Fruit fly (Drosophila melanogaster) whole organism, embryonic: Measurements from ENCODE around the gene Sfp33A3.

ENCODE experiments used
- Aef1 ChIP-seq: fragments of 200-800 bp; sonication (Bioruptor generic); IDR thresholded peaks from 3 replicates; pipeline ENCODE4 v1.3.6; 2022; ENCODE audit warnings: missing biosample characterization, missing genetic modification characterization
- Atf3 ChIP-seq: fragments of 200-800 bp; sonication (Bioruptor generic); optimal IDR thresholded peaks from 3 replicates; lab custom pipeline; 2016; ENCODE audit warnings: missing biosample characterization, missing genetic modification characterization
- Atf6 ChIP-seq: fragments of 200-800 bp; sonication (Bioruptor generic); IDR thresholded peaks from 2 replicates; pipeline ENCODE4 v1.3.6; 2022; ENCODE audit warnings: missing biosample characterization, missing genetic modification characterization
- BEAF-32 ChIP-seq: fragments of 200-800 bp; sonication (Bioruptor generic); optimal IDR thresholded peaks from 3 replicates; lab custom pipeline; 2017; ENCODE audit warnings: missing biosample characterization, missing genetic modification characterization, mild to moderate bottlenecking, moderate library complexity, missing genetic modification reagents
- BtbVII ChIP-seq: fragments of 200-800 bp; sonication (Bioruptor generic); optimal IDR thresholded peaks from 3 replicates; lab custom pipeline; 2017; ENCODE audit warnings: missing biosample characterization, mild to moderate bottlenecking, missing genetic modification characterization
- CG10565 ChIP-seq: fragments of 200-800 bp; sonication (Bioruptor generic); optimal IDR thresholded peaks from 3 replicates; lab custom pipeline; 2016; ENCODE audit warnings: missing biosample characterization, mild to moderate bottlenecking, missing genetic modification characterization
- CG12155 ChIP-seq: fragments of 200-800 bp; sonication (Bioruptor generic); optimal IDR thresholded peaks from 3 replicates; lab custom pipeline; 2016; ENCODE audit warnings: missing biosample characterization, missing genetic modification characterization
- CG12769 ChIP-seq: fragments of 200-800 bp; sonication (Bioruptor generic); optimal IDR thresholded peaks from 2 replicates; lab custom pipeline; 2019; ENCODE audit warnings: missing biosample characterization, mild to moderate bottlenecking, missing genetic modification characterization, moderate library complexity
- CG13424 ChIP-seq: fragments of 200-800 bp; sonication (Bioruptor generic); optimal IDR thresholded peaks from 2 replicates; lab custom pipeline; 2019; ENCODE audit warnings: missing biosample characterization, mild to moderate bottlenecking, missing genetic modification characterization, moderate library complexity
- CG13775 ChIP-seq: fragments of 200-800 bp; sonication (Bioruptor generic); optimal IDR thresholded peaks from 3 replicates; lab custom pipeline; 2017; ENCODE audit warnings: missing biosample characterization, mild to moderate bottlenecking, missing genetic modification characterization
- CG14441 ChIP-seq: fragments of 200-800 bp; sonication (Bioruptor generic); IDR thresholded peaks from 2 replicates; pipeline ENCODE4 v1.3.6; 2022; ENCODE audit warnings: missing biosample characterization, missing genetic modification characterization
- CG15479 ChIP-seq: fragments of 200-800 bp; sonication (Bioruptor generic); optimal IDR thresholded peaks from 3 replicates; lab custom pipeline; 2019; ENCODE audit warnings: missing biosample characterization, mild to moderate bottlenecking, missing genetic modification characterization, moderate library complexity
- CG15601 ChIP-seq: fragments of 200-800 bp; sonication (Bioruptor generic); optimal IDR thresholded peaks from 3 replicates; lab custom pipeline; 2019; ENCODE audit warnings: missing biosample characterization, mild to moderate bottlenecking, missing genetic modification characterization, moderate library complexity
- CG16779 ChIP-seq: fragments of 200-800 bp; sonication (Bioruptor generic); IDR thresholded peaks from 2 replicates; pipeline ENCODE4 v1.3.6; 2022; ENCODE audit warnings: missing biosample characterization, missing genetic modification characterization
- CG16813 ChIP-seq: fragments of 200-800 bp; sonication (Bioruptor generic); IDR thresholded peaks from 3 replicates; pipeline ENCODE4 v1.3.6; 2022; ENCODE audit warnings: missing biosample characterization, missing genetic modification characterization; ENCODE audit not compliant: partially characterized antibody
- CG2120 ChIP-seq: fragments of 200-800 bp; sonication (Bioruptor generic); optimal IDR thresholded peaks from 3 replicates; lab custom pipeline; 2016; ENCODE audit warnings: missing biosample characterization, missing genetic modification characterization
- CG32772 ChIP-seq: fragments of 200-800 bp; sonication (Bioruptor generic); IDR thresholded peaks from 2 replicates; pipeline ENCODE4 v1.3.6; 2022; ENCODE audit warnings: missing biosample characterization, missing genetic modification characterization
- CG4424 ChIP-seq: fragments of 200-800 bp; sonication (Bioruptor generic); optimal IDR thresholded peaks from 3 replicates; lab custom pipeline; 2016; ENCODE audit warnings: missing biosample characterization, missing genetic modification characterization
- CG6765 ChIP-seq: fragments of 200-800 bp; sonication (Bioruptor generic); optimal IDR thresholded peaks from 3 replicates; lab custom pipeline; 2017; ENCODE audit warnings: missing biosample characterization, mild to moderate bottlenecking, missing genetic modification characterization
- CG6854 ChIP-seq: fragments of 200-800 bp; sonication (Bioruptor generic); optimal IDR thresholded peaks from 3 replicates; lab custom pipeline; 2017; ENCODE audit warnings: missing biosample characterization, mild to moderate bottlenecking, missing genetic modification characterization
- CG7839 ChIP-seq: fragments of 200-800 bp; sonication (Bioruptor generic); optimal IDR thresholded peaks from 3 replicates; lab custom pipeline; 2018; ENCODE audit warnings: missing biosample characterization, mild to moderate bottlenecking, missing genetic modification characterization, moderate library complexity
- CG8924 ChIP-seq: fragments of 200-800 bp; optimal IDR thresholded peaks from 3 replicates; lab custom pipeline; 2019; ENCODE audit warnings: missing biosample characterization, mild to moderate bottlenecking, missing genetic modification characterization, moderate library complexity
- CG9727 ChIP-seq: fragments of 200-800 bp; sonication (Bioruptor generic); optimal IDR thresholded peaks from 3 replicates; lab custom pipeline; 2017; ENCODE audit warnings: missing biosample characterization, mild to moderate bottlenecking, missing genetic modification characterization
- Chrac-16 ChIP-seq: fragments of 200-800 bp; sonication (Bioruptor generic); optimal IDR thresholded peaks from 3 replicates; lab custom pipeline; 2016; ENCODE audit warnings: missing biosample characterization, missing genetic modification characterization
- D ChIP-seq, 2 experiments: fragments of 200-800 bp in 1 of 2; fragments of >200 bp in 1 of 2; sonication (Bioruptor generic) in 1 of 2; optimal IDR thresholded peaks; 2 replicates in 1 of 2; 3 replicates in 1 of 2; lab custom pipeline; 2017; ENCODE audit warnings: mild to moderate bottlenecking in 1 of 2, missing biosample characterization in 1 of 2, missing genetic modification characterization in 1 of 2, missing genetic modification reagents in 1 of 2
- Gug ChIP-seq: fragments of 200-800 bp; sonication (Bioruptor generic); IDR thresholded peaks from 4 replicates; pipeline ENCODE4 v1.3.6; 2022; ENCODE audit warnings: missing biosample characterization, missing genetic modification characterization
- H15 ChIP-seq: fragments of 200-800 bp; sonication (Bioruptor generic); IDR thresholded peaks from 3 replicates; pipeline ENCODE4 v1.3.6; 2022; ENCODE audit warnings: missing biosample characterization, missing genetic modification characterization
- HLH3B ChIP-seq: fragments of 200-800 bp; sonication (Bioruptor generic); IDR thresholded peaks from 2 replicates; pipeline ENCODE4 v1.3.6; 2022; ENCODE audit warnings: missing biosample characterization, missing genetic modification characterization
- Hand ChIP-seq: fragments of 200-800 bp; sonication (Bioruptor generic); optimal IDR thresholded peaks from 2 replicates; lab custom pipeline; 2017; ENCODE audit warnings: mild to moderate bottlenecking, missing biosample characterization, missing genetic modification reagents, missing genetic modification characterization
- Hr3 ChIP-seq: fragments of 200-800 bp; sonication (Bioruptor generic); optimal IDR thresholded peaks from 3 replicates; lab custom pipeline; 2016; ENCODE audit warnings: missing biosample characterization, missing genetic modification characterization
- Mes4 ChIP-seq: fragments of 200-800 bp; sonication (Bioruptor generic); optimal IDR thresholded peaks from 2 replicates; lab custom pipeline; 2016; ENCODE audit warnings: missing biosample characterization, missing genetic modification characterization
- Spps ChIP-seq: fragments of 200-800 bp; sonication (Bioruptor generic); optimal IDR thresholded peaks from 2 replicates; lab custom pipeline; 2018; ENCODE audit warnings: missing biosample characterization, mild to moderate bottlenecking, missing genetic modification characterization
- ap ChIP-seq: fragments of 200-800 bp; sonication (Bioruptor generic); IDR thresholded peaks from 2 replicates; pipeline ENCODE4 v1.3.6; 2022; ENCODE audit warnings: missing biosample characterization, missing genetic modification characterization
- chif ChIP-seq, 2 experiments: fragments of 200-800 bp; sonication (Bioruptor generic); optimal IDR thresholded peaks; 3 replicates each; lab custom pipeline; 2016; ENCODE audit warnings: missing biosample characterization in 2 of 2, missing genetic modification characterization in 2 of 2
- crc ChIP-seq: fragments of 200-800 bp; sonication (Bioruptor generic); optimal IDR thresholded peaks from 2 replicates; lab custom pipeline; 2016; ENCODE audit warnings: missing biosample characterization, missing genetic modification characterization
- emc ChIP-seq: fragments of 200-800 bp; sonication (Bioruptor generic); optimal IDR thresholded peaks from 2 replicates; lab custom pipeline; 2016; ENCODE audit warnings: missing biosample characterization, missing genetic modification characterization
- en ChIP-seq: fragments of 200-800 bp; sonication (Bioruptor generic); optimal IDR thresholded peaks from 2 replicates; lab custom pipeline; 2016; ENCODE audit warnings: missing biosample characterization, missing genetic modification characterization
- gfzf ChIP-seq: fragments of 200-800 bp; sonication (Bioruptor generic); optimal IDR thresholded peaks from 2 replicates; lab custom pipeline; 2016; ENCODE audit warnings: missing biosample characterization, mild to moderate bottlenecking, missing genetic modification characterization, moderate library complexity
- grn ChIP-seq: fragments of 200-800 bp; sonication (Bioruptor generic); optimal IDR thresholded peaks from 3 replicates; lab custom pipeline; 2017; ENCODE audit warnings: missing biosample characterization, missing genetic modification characterization
- ham ChIP-seq: fragments of 200-800 bp; sonication (Bioruptor generic); IDR thresholded peaks from 2 replicates; pipeline ENCODE4 v1.3.6; 2022; ENCODE audit warnings: missing biosample characterization, missing genetic modification characterization
- hb ChIP-seq: fragments of 200-800 bp; sonication (Bioruptor generic); IDR thresholded peaks from 3 replicates; pipeline ENCODE4 v1.3.6; 2022; ENCODE audit warnings: missing biosample characterization, missing genetic modification characterization; ENCODE audit not compliant: partially characterized antibody
- hth ChIP-seq: fragments of >200 bp; optimal IDR thresholded peaks from 2 replicates; lab custom pipeline; 2017; ENCODE audit warnings: inconsistent platforms
- ken ChIP-seq: fragments of 200-800 bp; sonication (Bioruptor generic); IDR thresholded peaks from 3 replicates; pipeline ENCODE4 v1.3.6; 2022; ENCODE audit warnings: missing biosample characterization, missing genetic modification characterization
- kni ChIP-seq: fragments of 200-800 bp; sonication (Bioruptor generic); optimal IDR thresholded peaks from 3 replicates; lab custom pipeline; 2017; ENCODE audit warnings: mild to moderate bottlenecking, missing biosample characterization, missing genetic modification reagents, missing genetic modification characterization
- lilli ChIP-seq: fragments of 200-800 bp; sonication (Bioruptor generic); optimal IDR thresholded peaks from 3 replicates; lab custom pipeline; 2016; ENCODE audit warnings: missing biosample characterization, missing genetic modification characterization
- sc ChIP-seq, 3 experiments: fragments of >200 bp in 2 of 3; fragments of 200-800 bp in 1 of 3; sonication (Bioruptor generic) in 1 of 3; optimal IDR thresholded peaks; 2 replicates in 2 of 3; 3 replicates in 1 of 3; lab custom pipeline; 2017; ENCODE audit warnings: mild to moderate bottlenecking in 1 of 3, missing biosample characterization in 1 of 3, missing genetic modification characterization in 1 of 3, missing genetic modification reagents in 1 of 3
- shn ChIP-seq: fragments of 200-800 bp; sonication (Bioruptor generic); optimal IDR thresholded peaks from 3 replicates; lab custom pipeline; 2016; ENCODE audit warnings: missing biosample characterization, missing genetic modification characterization
- slbo ChIP-seq: fragments of 200-800 bp; sonication (Bioruptor generic); IDR thresholded peaks from 2 replicates; pipeline ENCODE4 v1.3.6; 2022; ENCODE audit warnings: missing biosample characterization, missing genetic modification characterization
- sna ChIP-seq: fragments of 200-800 bp; sonication (Bioruptor generic); IDR thresholded peaks from 2 replicates; pipeline ENCODE4 v1.3.6; 2022; ENCODE audit warnings: missing biosample characterization, missing genetic modification characterization; ENCODE audit not compliant: partially characterized antibody
- zfh1 ChIP-seq: fragments of 200-800 bp; sonication (Bioruptor generic); IDR thresholded peaks from 3 replicates; pipeline ENCODE4 v1.3.6; 2022; ENCODE audit warnings: missing biosample characterization, missing genetic modification characterization

The Sfp33A3 gene

dm6 chr2L:11816376-11816775, 23.3 kb upstream of the Sfp33A3 start (continued):
- TF ChIP-seq CG16813 (GFP tag; lab: Robert Waterston, UW) (peak; percentile 50; the same call in 2 of the 3 replicates), shn (peak; percentile 94), CG16779 (GFP tag; lab: Robert Waterston, UW) (peak; percentile 87), Aef1 (GFP tag; lab: Robert Waterston, UW) (peak; percentile 78), CG13775 (peak; percentile 95), ken (GFP tag; lab: Robert Waterston, UW) (peak; percentile 93), CG12769 (peak; percentile 66), Mes4 (GFP tag; lab: Kevin White, UChicago) (peak; percentile 98), CG14441 (peak; percentile 89), Atf3 (GFP tag; lab: Kevin White, UChicago) (peak; percentile 92), kni (GFP tag; lab: Kevin White, UChicago) (peak; percentile 96), CG12155 (peak; percentile 78), CG8924 (tag; lab: Kevin White, UChicago) (peak; percentile 78), HLH3B (GFP tag; lab: Robert Waterston, UW) (peak; percentile 92), CG10565 (peak; percentile 79), hth (no peak), sc (optimal IDR thresholded peaks at IDR 0.05; lab: Kevin White, UChicago) (no peak), sc (GFP tag; optimal IDR thresholded peaks at IDR 0.05; lab: Kevin White, UChicago) (peak; percentile 97), CG4424 (peak; percentile 98), D (optimal IDR thresholded peaks at IDR 0.05; lab: Kevin White, UChicago) (no peak), D (GFP tag; optimal IDR thresholded peaks at IDR 0.05; lab: Kevin White, UChicago) (peak; percentile 98), Gug (GFP tag; lab: Robert Waterston, UW) (peak; percentile 87), CG32772 (peak; percentile 87), CG6854 (peak; percentile 96), emc (GFP tag; lab: Kevin White, UChicago) (peak; percentile 92), ap (GFP tag; lab: Robert Waterston, UW) (peak; percentile 91), CG2120 (peak; percentile 43), Atf6 (GFP tag; lab: Robert Waterston, UW) (peak; percentile 77), lilli (peak; percentile 75), sna (GFP tag; lab: Robert Waterston, UW) (no peak), CG7839 (peak; percentile 92), CG15601 (tag; lab: Kevin White, UChicago) (peak; percentile 89), hb (GFP tag; lab: Robert Waterston, UW) (no peak), BtbVII (GFP tag; lab: Kevin White, UChicago) (peak; percentile 96), Spps (peak; percentile 75), gfzf (GFP tag; lab: Kevin White, UChicago) (peak; percentile 24), chif (GFP tag; optimal IDR thresholded peaks at IDR 0.05; lab: Kevin White, UChicago) (peak; percentile 95 to 96), slbo (peak; percentile 82), zfh1 (GFP tag; lab: Robert Waterston, UW) (peak; percentile 97), CG13424 (peak; percentile 76), H15 (peak; percentile 94), grn (GFP tag; lab: Kevin White, UChicago) (peak; percentile 80), CG6765 (GFP tag; lab: Kevin White, UChicago) (peak; percentile 98), crc (GFP tag; lab: Kevin White, UChicago) (peak; percentile 80), Hr3 (peak; percentile 87), BEAF-32 (GFP tag; lab: Kevin White, UChicago) (peak; percentile 18), en (peak; percentile 98), CG9727 (peak; percentile 95), Hand (peak; percentile 79), Chrac-16 (GFP tag; lab: Kevin White, UChicago) (peak; percentile 91), ham (GFP tag; lab: Robert Waterston, UW) (peak; percentile 58; the same call in 1 of the 2 replicates), CG15479 (peak; percentile 74)
